Worm (Caenorhabditis elegans): ENCODE results near the gene Y39A1A.21.

ce11 chrIII:10755480-10756066, 48.8 kb upstream of the Y39A1A.21 start, which contains the start of gene hpl-2:
- TF ChIP-seq ztf-23 (GFP tag; IDR thresholded peaks at IDR 0.05): no peak
- TF ChIP-seq flt-1 (GFP tag; IDR thresholded peaks at IDR 0.05): no peak
- no peak for TF ChIP-seq ref-1 (GFP tag; conservative IDR thresholded peaks at IDR 0.05)
- TF ChIP-seq ztf-29 (GFP tag; IDR thresholded peaks at IDR 0.05): no peak
- no peak for TF ChIP-seq klf-2 (GFP tag; conservative IDR thresholded peaks at IDR 0.05)
- no peak for TF ChIP-seq med-1 (GFP tag; optimal IDR thresholded peaks at IDR 0.05; ENCODE audit: insufficient read depth)
- no peak for TF ChIP-seq tab-1 (GFP tag; IDR thresholded peaks at IDR 0.05)
- no peak for TF ChIP-seq cog-1 (tag; optimal IDR thresholded peaks at IDR 0.05)
- TF ChIP-seq T22C8.4 (GFP tag; IDR thresholded peaks at IDR 0.05): no peak
